Worm (Caenorhabditis elegans) whole organism, L1 larva: Measurements from ENCODE around the gene R07A4.4.

Experiments
- C04F5.9 ChIP-seq: sonication (generic microtip); optimal IDR thresholded peaks from 2 replicates; lab custom pipeline; 2016; ENCODE audit warnings: missing genetic modification characterization, missing compliant biosample characterization
- C34B4.2 ChIP-seq: sonication (generic microtip); optimal IDR thresholded peaks from 2 replicates; lab custom pipeline; 2017; ENCODE audit warnings: mild to moderate bottlenecking, missing genetic modification characterization, missing compliant biosample characterization
- F16B12.6 ChIP-seq: fragments of 150-350 bp; optimal IDR thresholded peaks from 2 replicates; lab custom pipeline; 2014; ENCODE audit warnings: missing biosample characterization, missing genetic modification characterization
- aha-1 ChIP-seq: fragments of 150-350 bp; optimal IDR thresholded peaks from 2 replicates; lab custom pipeline; 2014; ENCODE audit warnings: missing biosample characterization, missing genetic modification characterization
- alr-1 ChIP-seq: fragments of 200-800 bp; sonication (Bioruptor generic); optimal IDR thresholded peaks from 2 replicates; lab custom pipeline; 2018; ENCODE audit warnings: borderline replicate concordance, mild to moderate bottlenecking, missing genetic modification characterization, missing compliant biosample characterization
- aly-2 ChIP-seq: fragments of 150-350 bp; optimal IDR thresholded peaks from 2 replicates; lab custom pipeline; 2014; ENCODE audit warnings: missing biosample characterization, missing genetic modification characterization
- blmp-1 ChIP-seq: fragments of 150-350 bp; optimal IDR thresholded peaks from 2 replicates; lab custom pipeline; 2014; ENCODE audit warnings: missing biosample characterization, missing genetic modification characterization
- ceh-8 ChIP-seq: fragments of 200-800 bp; sonication (Bioruptor generic); optimal IDR thresholded peaks from 2 replicates; lab custom pipeline; 2018; ENCODE audit warnings: mild to moderate bottlenecking, missing genetic modification characterization, moderate library complexity, missing compliant biosample characterization
- ceh-82 ChIP-seq, 3 experiments: fragments of 150-350 bp in 1 of 3; sonication (generic microtip) in 2 of 3; optimal IDR thresholded peaks; 2 replicates each; lab custom pipeline; 2014 to 2017; ENCODE audit warnings: missing biosample characterization in 3 of 3, missing genetic modification characterization in 3 of 3
- dpl-1 ChIP-seq, 3 experiments: fragments of 150-350 bp in 2 of 3; sonication (generic microtip) in 1 of 3; optimal IDR thresholded peaks; 2 replicates each; lab custom pipeline; 2014 to 2017; ENCODE audit warnings: missing biosample characterization in 3 of 3, missing genetic modification characterization in 3 of 3, missing genetic modification reagents in 3 of 3
- dsc-1 ChIP-seq: sonication (generic microtip); optimal IDR thresholded peaks from 2 replicates; lab custom pipeline; 2016; ENCODE audit warnings: mild to moderate bottlenecking, missing genetic modification characterization, missing compliant biosample characterization
- efl-3 ChIP-seq: fragments of 200-800 bp; sonication (Bioruptor generic); optimal IDR thresholded peaks from 2 replicates; lab custom pipeline; 2018; ENCODE audit warnings: mild to moderate bottlenecking, missing genetic modification characterization, missing compliant biosample characterization
- egl-27 ChIP-seq, 2 experiments: fragments of 150-350 bp in 1 of 2; sonication (generic microtip); optimal IDR thresholded peaks; 3 replicates each; lab custom pipeline; 2017 to 2018; ENCODE audit warnings: missing biosample characterization in 2 of 2, missing genetic modification characterization in 2 of 2, missing genetic modification reagents in 2 of 2
- elt-2 ChIP-seq: sonication (generic microtip); optimal IDR thresholded peaks from 2 replicates; lab custom pipeline; 2016; ENCODE audit warnings: missing genetic modification characterization, mild to moderate bottlenecking, inconsistent platforms, missing compliant biosample characterization, missing genetic modification reagents
- elt-3 ChIP-seq, 6 experiments: fragments of 150-350 bp in 1 of 6; sonication (generic microtip); optimal IDR thresholded peaks; 2 replicates each; lab custom pipeline; 2017 to 2018; ENCODE audit warnings: missing biosample characterization in 6 of 6, missing genetic modification characterization in 6 of 6, inconsistent platforms in 1 of 6
- ets-5 ChIP-seq: fragments of 200-800 bp; sonication (Bioruptor generic); IDR thresholded peaks from 2 replicates; pipeline ENCODE4 v1.3.6; 2022; ENCODE audit warnings: missing genetic modification characterization, missing compliant biosample characterization
- fkh-10 ChIP-seq: sonication (generic microtip); optimal IDR thresholded peaks from 2 replicates; lab custom pipeline; 2017; ENCODE audit warnings: missing biosample characterization, missing genetic modification reagents, missing genetic modification characterization
- fkh-4 ChIP-seq: sonication (generic microtip); optimal IDR thresholded peaks from 2 replicates; lab custom pipeline; 2016; ENCODE audit warnings: missing compliant biosample characterization, missing genetic modification characterization, borderline replicate concordance
- fkh-8 ChIP-seq: sonication (generic microtip); optimal IDR thresholded peaks from 2 replicates; lab custom pipeline; 2016; ENCODE audit warnings: mild to moderate bottlenecking, missing genetic modification characterization, missing compliant biosample characterization
- hlh-17 ChIP-seq: fragments of 200-800 bp; sonication (Bioruptor generic); optimal IDR thresholded peaks from 2 replicates; lab custom pipeline; 2018; ENCODE audit warnings: missing genetic modification characterization, mild to moderate bottlenecking, missing compliant biosample characterization, moderate library complexity, borderline replicate concordance
- hlh-4 ChIP-seq: sonication (generic microtip); optimal IDR thresholded peaks from 2 replicates; lab custom pipeline; 2016; ENCODE audit warnings: mild to moderate bottlenecking, missing genetic modification characterization, missing compliant biosample characterization
- isw-1 ChIP-seq: fragments of 200-800 bp; sonication (Bioruptor generic); IDR thresholded peaks from 2 replicates; pipeline ENCODE4 v1.3.6; 2022; ENCODE audit warnings: missing genetic modification characterization, missing compliant biosample characterization
- jun-1 ChIP-seq: fragments of 150-350 bp; optimal IDR thresholded peaks from 2 replicates; lab custom pipeline; 2014; ENCODE audit warnings: missing biosample characterization, missing genetic modification reagents, missing genetic modification characterization
- lin-14 ChIP-seq: fragments of 200-800 bp; sonication (Bioruptor generic); optimal IDR thresholded peaks from 2 replicates; lab custom pipeline; 2018; ENCODE audit warnings: mild to moderate bottlenecking, missing genetic modification characterization, moderate library complexity, missing compliant biosample characterization
- lin-35 ChIP-seq, 2 experiments: fragments of 150-350 bp; optimal IDR thresholded peaks; 2 replicates each; lab custom pipeline; 2014; ENCODE audit warnings: missing biosample characterization in 2 of 2, missing genetic modification characterization in 2 of 2, missing genetic modification reagents in 2 of 2
- lin-39 ChIP-seq: fragments of 150-350 bp; optimal IDR thresholded peaks from 2 replicates; lab custom pipeline; 2014; ENCODE audit warnings: missing biosample characterization, missing genetic modification reagents, missing genetic modification characterization
- lir-3 ChIP-seq: sonication (generic microtip); optimal IDR thresholded peaks from 2 replicates; lab custom pipeline; 2016; ENCODE audit warnings: mild to moderate bottlenecking, missing genetic modification characterization, moderate library complexity, missing compliant biosample characterization; ENCODE audit not compliant: poor library complexity
- lsy-2 ChIP-seq, 2 experiments: fragments of 150-350 bp; optimal IDR thresholded peaks; 2 replicates each; lab custom pipeline; 2014; ENCODE audit warnings: missing biosample characterization in 2 of 2, missing genetic modification characterization in 2 of 2
- mab-9 ChIP-seq: fragments of 200-800 bp; sonication (Bioruptor generic); IDR thresholded peaks from 2 replicates; pipeline ENCODE4 v1.3.6; 2022; ENCODE audit warnings: missing genetic modification reagents, missing genetic modification characterization, missing compliant biosample characterization
- mef-2 ChIP-seq: fragments of 150-350 bp; optimal IDR thresholded peaks from 2 replicates; lab custom pipeline; 2014; ENCODE audit warnings: missing biosample characterization, missing genetic modification characterization
- nhr-11 ChIP-seq: fragments of 150-350 bp; optimal IDR thresholded peaks from 2 replicates; lab custom pipeline; 2014; ENCODE audit warnings: missing biosample characterization, missing genetic modification characterization
- nhr-12 ChIP-seq: sonication (generic microtip); optimal IDR thresholded peaks from 2 replicates; lab custom pipeline; 2017; ENCODE audit warnings: missing biosample characterization, missing genetic modification characterization
- nhr-19 ChIP-seq: fragments of 200-800 bp; sonication (Bioruptor generic); conservative IDR thresholded peaks from 2 replicates; pipeline ENCODE4 v1.3.6; 2022; ENCODE audit warnings: missing genetic modification characterization, missing compliant biosample characterization
- nhr-20 ChIP-seq: sonication (generic microtip); optimal IDR thresholded peaks from 2 replicates; lab custom pipeline; 2016; ENCODE audit warnings: mild to moderate bottlenecking, missing genetic modification characterization, missing compliant biosample characterization
- nhr-237 ChIP-seq: fragments of 150-350 bp; optimal IDR thresholded peaks from 2 replicates; lab custom pipeline; 2014; ENCODE audit warnings: missing biosample characterization, missing genetic modification characterization
- nhr-28 ChIP-seq: fragments of 150-350 bp; optimal IDR thresholded peaks from 2 replicates; lab custom pipeline; 2014; ENCODE audit warnings: missing biosample characterization, missing genetic modification characterization
- nhr-77 ChIP-seq: fragments of 150-350 bp; optimal IDR thresholded peaks from 2 replicates; lab custom pipeline; 2014; ENCODE audit warnings: missing biosample characterization, missing genetic modification characterization
- nhr-84 ChIP-seq: sonication (generic microtip); optimal IDR thresholded peaks from 2 replicates; lab custom pipeline; 2017; ENCODE audit warnings: missing biosample characterization, missing genetic modification characterization
- nhr-90 ChIP-seq: sonication (generic microtip); optimal IDR thresholded peaks from 2 replicates; lab custom pipeline; 2016; ENCODE audit warnings: mild to moderate bottlenecking, missing genetic modification characterization, missing compliant biosample characterization; ENCODE audit not compliant: poor library complexity
- pag-3 ChIP-seq: sonication (generic microtip); optimal IDR thresholded peaks from 2 replicates; lab custom pipeline; 2017; ENCODE audit warnings: missing genetic modification characterization, mild to moderate bottlenecking, missing compliant biosample characterization, antibody characterized with exemption, borderline replicate concordance; ENCODE audit not compliant: insufficient read depth
- pax-3 ChIP-seq: fragments of 200-800 bp; sonication (Bioruptor generic); optimal IDR thresholded peaks from 2 replicates; lab custom pipeline; 2018; ENCODE audit warnings: mild to moderate bottlenecking, missing genetic modification characterization, moderate library complexity, missing compliant biosample characterization
- skn-1 ChIP-seq: fragments of 150-350 bp; optimal IDR thresholded peaks from 2 replicates; lab custom pipeline; 2014; ENCODE audit warnings: missing biosample characterization, missing genetic modification characterization
- snpc-4 ChIP-seq: fragments of 150-350 bp; optimal IDR thresholded peaks from 2 replicates; lab custom pipeline; 2014; ENCODE audit warnings: missing biosample characterization, missing genetic modification characterization
- sox-4 ChIP-seq: sonication (generic microtip); optimal IDR thresholded peaks from 2 replicates; lab custom pipeline; 2016; ENCODE audit warnings: missing genetic modification characterization, missing compliant biosample characterization
- sup-37 ChIP-seq: fragments of 200-800 bp; sonication (Bioruptor generic); optimal IDR thresholded peaks from 2 replicates; lab custom pipeline; 2018; ENCODE audit warnings: mild to moderate bottlenecking, missing genetic modification characterization, missing compliant biosample characterization
- tbx-2 ChIP-seq: sonication (generic microtip); optimal IDR thresholded peaks from 2 replicates; lab custom pipeline; 2016; ENCODE audit warnings: missing genetic modification characterization, missing compliant biosample characterization
- tlp-1 ChIP-seq: fragments of 150-350 bp; optimal IDR thresholded peaks from 2 replicates; lab custom pipeline; 2014; ENCODE audit warnings: missing biosample characterization, missing genetic modification characterization
- unc-30 ChIP-seq: sonication (generic microtip); optimal IDR thresholded peaks from 2 replicates; lab custom pipeline; 2017; ENCODE audit warnings: missing biosample characterization, missing genetic modification characterization
- xbp-1 ChIP-seq: sonication (generic microtip); optimal IDR thresholded peaks from 2 replicates; lab custom pipeline; 2016; ENCODE audit warnings: missing genetic modification characterization, missing compliant biosample characterization
- ztf-11 ChIP-seq, 2 experiments: sonication (generic microtip); optimal IDR thresholded peaks; 2 replicates each; lab custom pipeline; 2016 to 2017; ENCODE audit warnings: missing genetic modification characterization in 2 of 2, missing biosample characterization in 1 of 2, missing compliant biosample characterization in 1 of 2
- ztf-4 ChIP-seq: fragments of 150-350 bp; optimal IDR thresholded peaks from 2 replicates; lab custom pipeline; 2014; ENCODE audit warnings: missing biosample characterization, missing genetic modification characterization

Gene R07A4.4

DNA sequence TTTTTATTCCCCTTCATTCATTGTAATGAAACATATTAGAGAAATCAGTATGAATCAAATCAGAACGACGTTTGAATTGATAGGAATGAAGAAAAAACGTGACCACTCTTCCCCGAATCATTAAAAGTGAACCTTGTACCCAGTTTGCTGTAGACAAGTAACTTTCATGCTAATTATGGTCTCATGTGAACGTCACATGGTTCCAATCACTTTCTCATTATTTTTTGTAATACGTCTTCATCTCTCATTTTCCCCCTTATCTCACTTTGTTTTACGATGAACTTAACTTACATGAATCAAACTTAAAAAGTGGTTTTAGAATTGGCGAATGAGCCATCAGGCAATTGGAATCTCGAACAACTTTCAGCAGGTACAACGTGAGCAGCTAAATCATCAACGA is 15.3 kb upstream of the R07A4.4 start (continued):
- TF ChIP-seq ceh-82 (tag; optimal IDR thresholded peaks at IDR 0.05; lab: Kevin White, UChicago) (no peak), fkh-4 (peak; percentile 22), lin-14 (GFP tag; lab: Kevin White, UChicago) (peak; percentile 51), ztf-11 (tag; optimal IDR thresholded peaks at IDR 0.05; lab: Kevin White, UChicago) (no peak), pax-3 (tag; lab: Kevin White, UChicago) (no peak), skn-1 (tag; lab: Kevin White, UChicago) (peak; percentile 25), ztf-4 (no peak), C04F5.9 (tag; lab: Kevin White, UChicago) (no peak), jun-1 (tag; lab: Kevin White, UChicago) (no peak), fkh-8 (tag; lab: Kevin White, UChicago) (no peak), nhr-84 (tag; lab: Kevin White, UChicago) (no peak), fkh-10 (GFP tag; lab: Kevin White, UChicago) (no peak), sup-37 (GFP tag; lab: Kevin White, UChicago) (no peak), elt-3 (tag; optimal IDR thresholded peaks at IDR 0.05; lab: Kevin White, UChicago) (peak in 3 of 6 experiments; percentile 49 to 91 (median 82)), nhr-11 (tag; lab: Kevin White, UChicago) (peak; percentile 21), hlh-17 (GFP tag; lab: Kevin White, UChicago) (no peak), mef-2 (tag; lab: Kevin White, UChicago) (no peak), nhr-90 (peak; percentile 73), efl-3 (GFP tag; lab: Kevin White, UChicago) (no peak), isw-1 (GFP tag; lab: Robert Waterston, UW) (no peak), unc-30 (no peak), lin-39 (no peak), F16B12.6 (no peak), ceh-8 (GFP tag; lab: Kevin White, UChicago) (no peak), lir-3 (peak; percentile 42), snpc-4 (no peak), nhr-19 (peak; percentile 62), aha-1 (tag; lab: Kevin White, UChicago) (no peak), alr-1 (tag; lab: Kevin White, UChicago) (no peak), dsc-1 (tag; lab: Kevin White, UChicago) (peak; percentile 77)

DNA sequence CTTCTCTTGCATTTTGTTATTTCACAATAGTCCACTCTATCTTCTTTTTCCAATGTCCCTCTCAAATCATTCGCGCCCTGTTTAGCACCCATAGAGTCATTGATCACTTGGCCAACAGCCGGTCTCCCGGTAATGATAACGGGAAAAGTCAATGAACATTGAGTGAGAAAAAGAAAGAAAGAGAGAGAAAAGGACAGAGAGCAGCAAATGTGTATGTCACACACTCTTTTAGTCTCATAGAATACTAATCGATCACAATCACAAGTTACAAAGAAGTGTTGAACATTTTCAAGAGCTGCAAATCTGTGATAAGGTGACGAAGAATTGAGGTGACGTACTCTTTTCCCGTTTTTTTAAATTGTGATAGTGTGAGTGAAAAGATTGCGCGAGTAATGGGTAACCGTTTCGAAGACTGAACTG is 14.7 kb upstream of the R07A4.4 start:
- no peak for TF ChIP-seq unc-30
- peak; percentile 93 for TF ChIP-seq nhr-20
- TF ChIP-seq pag-3: peak; percentile 58
- TF ChIP-seq elt-3 (tag; optimal IDR thresholded peaks at IDR 0.05; lab: Kevin White, UChicago): peak in 5 of 6 experiments; percentile 36 to 76 (median 66)
- peak; percentile 52 to 69 for TF ChIP-seq egl-27 (tag; optimal IDR thresholded peaks at IDR 0.05; lab: Kevin White, UChicago)
- TF ChIP-seq ets-5 (GFP tag; lab: Robert Waterston, UW): no peak
- TF ChIP-seq pax-3 (tag; lab: Kevin White, UChicago): no peak
- no peak for TF ChIP-seq C34B4.2
- no peak for TF ChIP-seq nhr-237
- no peak for TF ChIP-seq nhr-28 (tag; lab: Kevin White, UChicago)
- TF ChIP-seq elt-2 (tag; lab: Kevin White, UChicago): peak; percentile 87
- peak; percentile 28 to 79 for TF ChIP-seq lin-35 (GFP tag; optimal IDR thresholded peaks at IDR 0.05; lab: Kevin White, UChicago)
- peak; percentile 82 for TF ChIP-seq tbx-2
- TF ChIP-seq dpl-1 (GFP tag; optimal IDR thresholded peaks at IDR 0.05; lab: Kevin White, UChicago): peak; percentile 1 to 26 (median 25)
- TF ChIP-seq skn-1 (tag; lab: Kevin White, UChicago): peak; percentile 68
- TF ChIP-seq isw-1 (GFP tag; lab: Robert Waterston, UW): no peak
- TF ChIP-seq lsy-2 (tag; optimal IDR thresholded peaks at IDR 0.05; lab: Kevin White, UChicago): peak; percentile 71 to 81
- no peak for TF ChIP-seq nhr-11 (tag; lab: Kevin White, UChicago)
- TF ChIP-seq sox-4 (tag; lab: Kevin White, UChicago): no peak
- peak; percentile 84 for TF ChIP-seq nhr-19
- TF ChIP-seq dsc-1 (tag; lab: Kevin White, UChicago): no peak
- TF ChIP-seq blmp-1 (tag; lab: Kevin White, UChicago): peak; percentile 87
- TF ChIP-seq nhr-77 (tag; lab: Kevin White, UChicago): peak; percentile 74
- TF ChIP-seq tlp-1: no peak
- TF ChIP-seq mab-9 (GFP tag; lab: Robert Waterston, UW): no peak
- TF ChIP-seq sup-37 (GFP tag; lab: Kevin White, UChicago): peak; percentile 35
- TF ChIP-seq aly-2 (tag; lab: Kevin White, UChicago): no peak
- TF ChIP-seq xbp-1: peak; percentile 28
- TF ChIP-seq lin-14 (GFP tag; lab: Kevin White, UChicago): peak; percentile 95
- no peak for TF ChIP-seq hlh-4 (tag; lab: Kevin White, UChicago)
- no peak for TF ChIP-seq nhr-12 (tag; lab: Kevin White, UChicago)
